Fruit fly (Drosophila melanogaster): Measurements from ENCODE around the gene rtv.

Gene rtv

dm6 chrX:11135840-11136586 is 17.8 kb downstream of the rtv start:
- TF ChIP-seq ttk (optimal IDR thresholded peaks at IDR 0.05) (no peak), Myc (optimal IDR thresholded peaks at IDR 0.05) (no peak), psq (optimal IDR thresholded peaks at IDR 0.05) (no peak), insv (optimal IDR thresholded peaks at IDR 0.05) (no peak), Sin3A (optimal IDR thresholded peaks at IDR 0.05) (no peak), h (optimal IDR thresholded peaks at IDR 0.05) (no peak)

- TF ChIP-seq h (optimal IDR thresholded peaks at IDR 0.05), result no peak
- no peak for TF ChIP-seq ttk (optimal IDR thresholded peaks at IDR 0.05)
- TF ChIP-seq Myc (optimal IDR thresholded peaks at IDR 0.05), result no peak
- TF ChIP-seq psq (optimal IDR thresholded peaks at IDR 0.05), result no peak
- TF ChIP-seq Sin3A (optimal IDR thresholded peaks at IDR 0.05), result no peak
- TF ChIP-seq insv (optimal IDR thresholded peaks at IDR 0.05), result no peak
These were observed 21.5 kb downstream of the rtv start, which contains the start of gene CG44385 for dm6 chrX:11132312-11132711. Gene CG44385, minus strand, starts transcription at chrX:11132412.

- TF ChIP-seq Sin3A (optimal IDR thresholded peaks at IDR 0.05), result no peak
These were observed 25.0 kb downstream of the rtv start, which contains the start of gene SrpRalpha for dm6 chrX:11128828-11129227. Gene SrpRalpha, minus strand, starts transcription at chrX:11129087.

dm6 chrX:11124749-11125508 is 28.9 kb downstream of the rtv start, which contains the start of gene Rpt3:
Gene Rpt3, plus strand, starts transcription at chrX:11125101.
- no peak for TF ChIP-seq insv (optimal IDR thresholded peaks at IDR 0.05)
- no peak for TF ChIP-seq Myc (optimal IDR thresholded peaks at IDR 0.05)
- no peak for TF ChIP-seq psq (optimal IDR thresholded peaks at IDR 0.05)
- TF ChIP-seq ttk (optimal IDR thresholded peaks at IDR 0.05), result no peak
- TF ChIP-seq Sin3A (optimal IDR thresholded peaks at IDR 0.05), result no peak
- TF ChIP-seq h (optimal IDR thresholded peaks at IDR 0.05), result no peak

dm6 chrX:11124126-11124748 is 29.6 kb downstream of the rtv start, which contains the start of gene CG11122:
Gene CG11122, minus strand, starts transcription at chrX:11124726.
- TF ChIP-seq h (optimal IDR thresholded peaks at IDR 0.05), result no peak
- TF ChIP-seq Sin3A (optimal IDR thresholded peaks at IDR 0.05), result no peak
- TF ChIP-seq psq (optimal IDR thresholded peaks at IDR 0.05), result no peak
- TF ChIP-seq ttk (optimal IDR thresholded peaks at IDR 0.05), result no peak
- no peak for TF ChIP-seq Myc (optimal IDR thresholded peaks at IDR 0.05)

dm6 chrX:11123561-11123960 is 30.2 kb downstream of the rtv start:
- TF ChIP-seq Myc (optimal IDR thresholded peaks at IDR 0.05) (no peak), Sin3A (optimal IDR thresholded peaks at IDR 0.05) (no peak), insv (optimal IDR thresholded peaks at IDR 0.05) (no peak), ttk (optimal IDR thresholded peaks at IDR 0.05) (no peak), psq (optimal IDR thresholded peaks at IDR 0.05) (no peak), h (optimal IDR thresholded peaks at IDR 0.05) (no peak)

dm6 chrX:11109670-11110069 is 44.1 kb downstream of the rtv start:
- TF ChIP-seq Myc (optimal IDR thresholded peaks at IDR 0.05) (no peak), ttk (optimal IDR thresholded peaks at IDR 0.05) (no peak), psq (optimal IDR thresholded peaks at IDR 0.05) (no peak), Sin3A (optimal IDR thresholded peaks at IDR 0.05) (no peak), insv (optimal IDR thresholded peaks at IDR 0.05) (no peak), h (optimal IDR thresholded peaks at IDR 0.05) (no peak)

- no peak for TF ChIP-seq insv (optimal IDR thresholded peaks at IDR 0.05)
- no peak for TF ChIP-seq Myc (optimal IDR thresholded peaks at IDR 0.05)
- TF ChIP-seq psq (optimal IDR thresholded peaks at IDR 0.05), result no peak
- no peak for TF ChIP-seq h (optimal IDR thresholded peaks at IDR 0.05)
- no peak for TF ChIP-seq ttk (optimal IDR thresholded peaks at IDR 0.05)
- TF ChIP-seq Sin3A (optimal IDR thresholded peaks at IDR 0.05), result no peak
These were observed 44.8 kb downstream of the rtv start for dm6 chrX:11108845-11109450.

dm6 chrX:11108148-11108844 is 45.5 kb downstream of the rtv start, which contains the start of gene Hsp60A:
Gene Hsp60A, plus strand, starts transcription at chrX:11108482.
- TF ChIP-seq psq (optimal IDR thresholded peaks at IDR 0.05) (peak; percentile 75), ttk (optimal IDR thresholded peaks at IDR 0.05) (no peak)

Measured in Kc167 (cell line).